Fruit fly (Drosophila melanogaster) whole organism, wandering third instar larva: ENCODE results near the gene LUBEL.

Experiments used
- Hnf4 ChIP-seq: fragments of 200-800 bp; sonication (Bioruptor generic); optimal IDR thresholded peaks from 2 replicates; lab custom pipeline; 2016; ENCODE audit warnings: missing biosample characterization, mild to moderate bottlenecking, missing genetic modification characterization
- OdsH ChIP-seq: fragments of 200-800 bp; sonication (Bioruptor generic); optimal IDR thresholded peaks from 2 replicates; lab custom pipeline; 2016; ENCODE audit warnings: missing biosample characterization, mild to moderate bottlenecking, missing genetic modification characterization
- Sp1 ChIP-seq: fragments of 200-800 bp; sonication (Bioruptor generic); optimal IDR thresholded peaks from 3 replicates; lab custom pipeline; 2019; ENCODE audit warnings: missing biosample characterization, mild to moderate bottlenecking, missing genetic modification characterization, moderate library complexity
- br ChIP-seq: fragments of 200-800 bp; sonication (Bioruptor generic); optimal IDR thresholded peaks from 2 replicates; lab custom pipeline; 2016; ENCODE audit warnings: missing biosample characterization, missing genetic modification characterization
- h ChIP-seq: fragments of 200-800 bp; sonication (Bioruptor generic); optimal IDR thresholded peaks from 3 replicates; lab custom pipeline; 2016; ENCODE audit warnings: missing biosample characterization, mild to moderate bottlenecking, missing genetic modification characterization
- pan ChIP-seq: fragments of >200 bp; optimal IDR thresholded peaks from 2 replicates; lab custom pipeline; 2017
- psq ChIP-seq: fragments of 200-800 bp; sonication (Bioruptor generic); optimal IDR thresholded peaks from 3 replicates; lab custom pipeline; 2017; ENCODE audit warnings: missing biosample characterization, mild to moderate bottlenecking, missing genetic modification characterization, moderate library complexity

dm6 chr2L:6821631-6822030, 49.1 kb upstream of the LUBEL start, which contains the start of gene sens-2:
- TF ChIP-seq psq (GFP tag; lab: Kevin White, UChicago) (no peak), OdsH (GFP tag; lab: Kevin White, UChicago) (no peak), Sp1 (GFP tag; lab: Kevin White, UChicago) (no peak), br (GFP tag; lab: Kevin White, UChicago) (no peak), h (GFP tag; lab: Kevin White, UChicago) (peak; percentile 12), pan (lab: Kevin White, UChicago) (no peak), Hnf4 (GFP tag; lab: Kevin White, UChicago) (no peak)
